Worm (Caenorhabditis elegans): Measurements from ENCODE around the gene dlc-2.

The dlc-2 gene

DNA sequence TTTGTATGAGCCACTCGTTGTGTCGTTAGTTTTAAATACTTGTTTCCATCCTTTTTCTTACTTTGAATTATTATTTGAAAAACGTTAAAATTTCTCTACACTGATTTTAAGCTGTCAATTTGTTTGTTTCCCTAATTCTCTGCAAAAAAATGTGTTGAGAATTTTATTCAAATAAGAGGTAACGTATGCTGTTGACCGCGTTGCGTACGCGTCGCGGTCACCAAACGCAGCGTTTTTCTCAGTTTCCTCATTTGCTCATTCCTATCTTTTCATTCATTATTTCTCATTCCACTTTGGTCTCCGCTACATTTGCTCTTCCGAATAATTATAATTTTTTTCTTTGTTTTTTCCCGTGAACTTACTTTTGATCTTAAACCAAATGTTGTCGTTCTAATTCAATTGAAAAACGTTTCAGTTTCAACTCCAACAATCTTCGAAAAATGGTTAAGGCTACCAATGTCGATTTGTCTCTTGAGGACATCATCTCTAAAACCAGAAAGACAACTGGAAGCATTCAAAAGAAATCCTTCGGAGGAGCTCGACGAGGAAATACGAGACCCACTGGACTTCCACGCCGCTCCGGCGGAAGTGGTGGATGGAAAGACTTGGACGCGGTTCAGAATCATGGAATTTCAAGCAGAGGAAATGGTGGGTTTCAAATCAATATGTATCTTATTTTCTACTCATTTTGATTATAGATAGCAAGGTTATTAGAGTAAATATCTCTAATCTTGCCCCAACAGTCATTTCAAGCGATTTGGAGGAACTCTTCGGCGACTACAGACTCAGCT, 11.7 kb upstream of the dlc-2 start, which contains the start of gene aly-3:
TSS of gene aly-3 (plus strand) at position 409 of the 791 bp plus-strand sequence.
- peak; percentile 11 for TF ChIP-seq nfya-1 (tag; optimal IDR thresholded peaks at IDR 0.05)
- peak; percentile 19 for TF ChIP-seq tbx-2 (tag; optimal IDR thresholded peaks at IDR 0.05)
- no peak for TF ChIP-seq unc-86 (tag; optimal IDR thresholded peaks at IDR 0.05)

DNA sequence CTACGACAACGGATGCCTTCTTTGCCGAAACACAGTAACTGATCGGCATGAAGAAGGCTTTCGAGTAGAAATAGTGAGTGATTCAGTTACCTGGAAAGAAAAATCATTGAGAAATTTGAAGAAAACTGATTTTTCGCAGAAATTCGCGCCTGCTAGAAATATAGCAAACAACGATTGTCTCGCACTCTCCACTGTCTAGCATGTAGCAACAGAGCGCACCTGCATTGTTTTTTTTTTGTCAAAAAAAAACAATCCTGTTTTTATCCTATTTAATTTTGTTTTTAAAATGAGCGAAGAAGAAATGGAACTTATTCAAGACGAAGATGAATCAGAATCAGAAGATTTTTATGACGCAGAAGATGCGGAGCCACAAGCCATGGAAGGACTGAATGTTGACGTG, 9.7 kb upstream of the dlc-2 start, which contains the start of the genes ddb-1 and M18.6:
TSS of gene ddb-1 (minus strand) at position 90 of the 400 bp plus-strand sequence.
TSS of gene M18.6 (plus strand) at position 235 of the 400 bp plus-strand sequence.
- TF ChIP-seq elt-4 (tag; optimal IDR thresholded peaks at IDR 0.05) (no peak), nfya-1 (tag; optimal IDR thresholded peaks at IDR 0.05) (peak; percentile 26)

DNA sequence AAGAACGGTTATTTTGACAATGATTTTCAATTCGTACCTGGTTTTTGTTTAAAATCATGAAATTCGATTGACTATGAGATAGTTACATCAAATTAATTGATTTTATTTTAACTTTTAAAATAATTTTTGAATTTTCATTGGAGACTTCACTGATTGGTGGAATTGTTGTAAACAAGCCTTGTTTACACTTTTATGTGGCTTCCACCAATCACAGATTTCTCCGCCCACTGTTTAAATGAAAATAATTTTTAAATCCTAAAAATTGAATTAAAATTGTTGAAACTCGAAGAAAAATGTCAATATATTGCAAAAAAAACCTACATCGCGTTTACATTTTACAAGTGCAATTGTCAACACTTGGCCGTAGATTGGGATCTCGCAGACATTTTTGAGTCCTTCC, 9.2 kb upstream of the dlc-2 start:
- TF ChIP-seq unc-55 (GFP tag; optimal IDR thresholded peaks at IDR 0.05), result no peak
- TF ChIP-seq ref-2 (tag; optimal IDR thresholded peaks at IDR 0.05), result no peak
- TF ChIP-seq elt-2 (tag; optimal IDR thresholded peaks at IDR 0.05), result no peak
- peak; percentile 88 for TF ChIP-seq nfya-1 (tag; optimal IDR thresholded peaks at IDR 0.05)
- TF ChIP-seq nhr-11 (tag; optimal IDR thresholded peaks at IDR 0.05), result no peak

DNA sequence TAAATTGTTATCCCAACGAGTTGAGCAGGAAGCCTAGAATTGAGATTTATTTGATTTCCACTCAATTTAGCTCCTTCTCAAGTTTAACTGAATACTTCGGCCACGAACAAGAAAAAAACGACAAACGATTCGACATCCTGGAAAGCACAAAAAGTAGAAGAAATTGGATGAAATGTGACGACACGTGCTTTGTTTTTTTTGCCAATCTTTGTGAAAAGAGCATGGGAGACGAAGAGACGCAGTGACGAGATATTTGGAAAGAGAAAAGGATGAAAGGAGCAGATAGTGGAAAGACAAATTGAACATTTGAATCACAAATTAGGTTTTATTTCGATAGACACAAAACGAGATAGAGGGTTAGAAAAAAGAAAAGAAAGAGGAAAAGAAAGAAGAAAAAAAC, 3.1 kb upstream of the dlc-2 start:
- TF ChIP-seq unc-42 (tag; optimal IDR thresholded peaks at IDR 0.05), result peak; percentile 91
- no peak for TF ChIP-seq pat-9 (tag; optimal IDR thresholded peaks at IDR 0.05)
- TF ChIP-seq nhr-232 (tag; optimal IDR thresholded peaks at IDR 0.05), result no peak

DNA sequence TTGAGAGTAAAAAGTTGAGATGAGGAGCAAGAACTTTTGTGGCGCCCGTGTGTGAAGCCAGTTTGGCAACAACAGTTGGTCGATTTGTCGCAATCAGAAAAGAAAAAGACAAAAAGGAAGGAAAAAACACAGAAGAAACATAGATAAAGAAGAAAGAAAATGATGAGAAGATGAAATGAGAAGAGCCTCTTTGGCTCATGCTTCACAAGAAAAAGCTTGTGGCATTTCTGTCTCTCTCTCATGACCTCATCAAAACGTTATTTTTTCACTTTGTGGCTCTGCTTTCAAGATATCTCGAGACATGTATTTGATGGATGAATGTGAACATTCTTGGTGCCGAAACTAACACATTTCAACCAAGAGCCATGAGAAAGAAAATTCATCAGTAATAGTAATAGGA, 1.7 kb upstream of the dlc-2 start:
- no peak for TF ChIP-seq hlh-6 (tag; optimal IDR thresholded peaks at IDR 0.05)
- peak; percentile 62 for TF ChIP-seq ceh-18 (tag; optimal IDR thresholded peaks at IDR 0.05)

DNA sequence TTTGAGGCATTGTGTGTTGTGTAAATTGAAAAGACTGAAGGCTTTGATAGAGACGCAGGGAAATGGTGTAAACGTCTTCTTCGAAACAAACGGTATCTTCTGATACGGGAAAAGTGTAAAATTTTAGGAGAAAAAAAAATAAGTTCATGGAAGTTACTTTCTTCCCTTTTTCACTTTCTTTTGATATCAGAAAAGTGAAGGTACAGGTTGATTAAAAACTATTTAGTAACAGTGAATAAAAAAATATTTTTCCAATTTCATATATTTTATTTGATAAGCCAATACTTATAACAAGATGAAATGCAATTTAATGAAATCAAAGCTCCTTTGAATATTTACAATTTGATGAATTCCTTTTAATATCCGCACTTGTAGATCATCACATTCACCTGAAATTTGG, 1.0 kb downstream of the dlc-2 start, which contains the start of gene col-129:
TSS of gene col-129 (minus strand) at position 101 of the 400 bp plus-strand sequence.
- TF ChIP-seq gmeb-2 (tag; optimal IDR thresholded peaks at IDR 0.05), result no peak

DNA sequence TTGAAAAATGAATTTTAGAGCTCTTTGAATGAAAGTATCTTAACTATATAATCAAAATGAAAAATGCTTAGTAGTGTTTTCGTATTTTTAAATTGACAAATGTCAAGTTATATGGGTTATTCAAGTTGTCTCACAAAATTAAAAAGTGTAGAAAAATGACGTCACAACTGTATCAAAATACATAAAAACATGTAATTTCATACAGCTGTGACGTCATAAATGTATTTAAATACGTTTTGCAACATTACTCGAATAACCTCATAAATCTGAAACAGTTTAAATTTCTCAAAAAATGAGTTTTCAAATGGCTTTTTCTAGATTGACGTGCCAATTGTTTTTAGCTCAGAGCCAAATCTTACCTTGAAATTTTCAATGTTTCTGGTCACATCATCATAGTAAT, 1.6 kb downstream of the dlc-2 start:
- TF ChIP-seq dmd-4 (tag; optimal IDR thresholded peaks at IDR 0.05; ENCODE audit: borderline replicate concordance), result no peak
- TF ChIP-seq ceh-31 (tag; optimal IDR thresholded peaks at IDR 0.05), result no peak
- no peak for TF ChIP-seq C08G9.2 (tag; optimal IDR thresholded peaks at IDR 0.05)
- TF ChIP-seq K09A11.1 (tag; optimal IDR thresholded peaks at IDR 0.05; ENCODE audit: insufficient read depth), result no peak
- no peak for TF ChIP-seq elt-2 (tag; optimal IDR thresholded peaks at IDR 0.05)

DNA sequence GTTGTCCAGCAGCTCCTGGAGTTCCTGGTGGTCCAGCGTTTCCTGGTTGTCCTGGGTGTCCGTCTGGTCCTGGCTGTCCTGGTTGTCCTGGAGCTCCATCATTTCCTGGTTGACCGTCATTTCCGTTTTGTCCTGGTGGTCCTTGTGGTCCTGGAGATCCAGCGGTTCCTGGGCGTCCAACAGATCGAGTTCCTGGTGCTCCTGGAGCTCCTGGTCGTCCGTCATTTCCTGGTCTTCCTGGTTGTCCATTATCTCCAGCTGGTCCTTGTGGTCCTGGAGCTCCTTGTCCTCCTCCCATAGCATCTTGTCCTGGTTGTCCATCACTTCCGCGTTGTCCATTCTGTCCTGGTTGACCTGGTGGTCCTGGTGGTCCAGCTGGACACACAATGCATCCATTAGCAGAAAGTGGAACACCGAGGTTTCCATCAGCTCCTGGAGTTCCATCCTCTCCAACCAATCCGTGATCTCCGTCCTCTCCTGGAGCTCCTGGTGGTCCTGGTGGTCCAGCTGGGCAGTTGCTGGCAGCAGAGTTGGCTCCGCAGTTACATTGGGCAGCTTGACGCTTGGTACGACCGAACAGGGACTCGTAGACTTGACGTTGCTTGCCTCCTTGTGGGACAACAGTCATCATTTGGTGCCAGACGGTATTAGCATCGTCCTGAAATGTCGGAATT, 2.3 kb downstream of the dlc-2 start:
- TF ChIP-seq hlh-13 (GFP tag; optimal IDR thresholded peaks at IDR 0.05) (no peak), elt-4 (tag; optimal IDR thresholded peaks at IDR 0.05) (peak; percentile 38)

DNA sequence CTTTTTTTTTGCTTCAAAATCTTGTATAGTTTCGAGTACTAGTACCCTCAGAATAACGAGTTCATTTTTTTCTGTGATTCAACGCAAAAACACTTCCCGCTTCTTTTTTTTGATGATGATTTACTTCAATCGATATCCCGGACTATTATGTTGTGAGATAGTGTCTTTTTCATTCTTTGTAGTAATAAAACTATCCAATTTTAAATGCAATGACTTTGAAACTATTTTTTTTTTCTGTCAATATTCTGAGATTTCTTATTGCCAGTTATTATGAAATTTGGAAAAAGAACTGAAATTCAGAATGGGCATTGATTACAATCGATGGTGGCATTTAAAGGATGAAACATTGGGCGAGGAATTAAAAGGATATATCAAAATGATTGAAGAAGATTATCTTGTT, 5.8 kb downstream of the dlc-2 start, which contains the start of gene M18.3:
TSS of gene M18.3 (plus strand) at position 301 of the 400 bp plus-strand sequence.
- TF ChIP-seq pros-1 (tag; optimal IDR thresholded peaks at IDR 0.05) (no peak), fax-1 (tag; optimal IDR thresholded peaks at IDR 0.05) (no peak), pha-2 (tag; optimal IDR thresholded peaks at IDR 0.05) (no peak), pax-1 (tag; optimal IDR thresholded peaks at IDR 0.05) (no peak), nhr-232 (tag; optimal IDR thresholded peaks at IDR 0.05) (no peak), elt-2 (tag; optimal IDR thresholded peaks at IDR 0.05) (no peak), rnt-1 (tag; optimal IDR thresholded peaks at IDR 0.05) (no peak), unc-86 (tag; optimal IDR thresholded peaks at IDR 0.05) (no peak), madf-2 (tag; optimal IDR thresholded peaks at IDR 0.05) (no peak), hlh-8 (tag; optimal IDR thresholded peaks at IDR 0.05) (no peak), C38D4.7 (GFP tag; optimal IDR thresholded peaks at IDR 0.05) (no peak), pag-3 (tag; optimal IDR thresholded peaks at IDR 0.05; ENCODE audit: borderline replicate concordance) (no peak), eyg-1 (tag; optimal IDR thresholded peaks at IDR 0.05) (no peak), elt-4 (tag; optimal IDR thresholded peaks at IDR 0.05) (no peak), K09A11.1 (tag; optimal IDR thresholded peaks at IDR 0.05; ENCODE audit: insufficient read depth) (no peak)
